Worm (Caenorhabditis elegans) whole organism, early embryonic: ENCODE results near the gene H04D03.4.

Experiments used
- ama-1 ChIP-seq: fragments of 150-350 bp; optimal IDR thresholded peaks from 2 replicates; lab custom pipeline; 2014
- ceh-13 ChIP-seq: fragments of 200-800 bp; sonication (Bioruptor generic); optimal IDR thresholded peaks from 2 replicates; lab custom pipeline; 2018; ENCODE audit warnings: mild to moderate bottlenecking, missing genetic modification characterization, missing compliant biosample characterization
- flt-1 ChIP-seq: fragments of 200-800 bp; sonication (Bioruptor generic); IDR thresholded peaks from 2 replicates; pipeline ENCODE4 v1.3.6; 2022; ENCODE audit warnings: missing genetic modification characterization, missing compliant biosample characterization
- hmg-4 ChIP-seq: fragments of 200-800 bp; sonication (Bioruptor generic); optimal IDR thresholded peaks from 2 replicates; lab custom pipeline; 2018; ENCODE audit warnings: mild to moderate bottlenecking, missing genetic modification characterization, missing compliant biosample characterization
- pes-1 ChIP-seq: fragments of 200-800 bp; sonication (Bioruptor generic); IDR thresholded peaks from 2 replicates; pipeline ENCODE4 v1.3.6; 2022; ENCODE audit warnings: missing genetic modification reagents, missing genetic modification characterization, missing compliant biosample characterization
- scrt-1 ChIP-seq: fragments of 200-800 bp; sonication (Bioruptor generic); IDR thresholded peaks from 2 replicates; pipeline ENCODE4 v1.3.6; 2022; ENCODE audit warnings: missing genetic modification characterization, missing compliant biosample characterization
- tbx-37 ChIP-seq: fragments of 200-800 bp; sonication (Bioruptor generic); conservative IDR thresholded peaks from 2 replicates; pipeline ENCODE4 v1.3.6; 2022; ENCODE audit warnings: missing genetic modification reagents, missing genetic modification characterization, missing compliant biosample characterization
- tra-4 ChIP-seq: sonication (generic microtip); optimal IDR thresholded peaks from 2 replicates; lab custom pipeline; 2017; ENCODE audit warnings: missing genetic modification characterization, missing compliant biosample characterization

Gene H04D03.4

ce11 chrIII:10396891-10397502, 53.9 kb downstream of the H04D03.4 start:
- TF ChIP-seq ama-1 (lab: Kevin White, UChicago), result no peak
- TF ChIP-seq scrt-1 (GFP tag; lab: Robert Waterston, UW), result no peak
- no peak for TF ChIP-seq flt-1 (GFP tag; lab: Robert Waterston, UW)
- TF ChIP-seq hmg-4 (GFP tag; lab: Kevin White, UChicago), result no peak
- TF ChIP-seq ceh-13, result no peak
- TF ChIP-seq tra-4, result no peak
- TF ChIP-seq tbx-37 (GFP tag; lab: Robert Waterston, UW), result no peak
- TF ChIP-seq pes-1 (GFP tag; lab: Robert Waterston, UW), result no peak
